Fruit fly (Drosophila melanogaster): ENCODE results near the gene CG10516.

dm6 chr3L:15953892-15954291 lies 14.1 kb upstream of the CG10516 start:
- TF ChIP-seq lola (GFP tag; optimal IDR thresholded peaks at IDR 0.05) (no peak), brk (GFP tag; optimal IDR thresholded peaks at IDR 0.05) (no peak), h (GFP tag; optimal IDR thresholded peaks at IDR 0.05) (no peak), pan (optimal IDR thresholded peaks at IDR 0.05) (no peak), tai (GFP tag; optimal IDR thresholded peaks at IDR 0.05) (no peak), Sp1 (GFP tag; optimal IDR thresholded peaks at IDR 0.05) (no peak), CG9705 (GFP tag; optimal IDR thresholded peaks at IDR 0.05) (no peak), GATAd (GFP tag; optimal IDR thresholded peaks at IDR 0.05) (no peak)
